Fruit fly (Drosophila melanogaster): ENCODE measurements around the gene CG8661.
A peak's percentile ranks its signal among the peaks of the same experiment; 100 is the strongest.

CG8661 gene

DNA sequence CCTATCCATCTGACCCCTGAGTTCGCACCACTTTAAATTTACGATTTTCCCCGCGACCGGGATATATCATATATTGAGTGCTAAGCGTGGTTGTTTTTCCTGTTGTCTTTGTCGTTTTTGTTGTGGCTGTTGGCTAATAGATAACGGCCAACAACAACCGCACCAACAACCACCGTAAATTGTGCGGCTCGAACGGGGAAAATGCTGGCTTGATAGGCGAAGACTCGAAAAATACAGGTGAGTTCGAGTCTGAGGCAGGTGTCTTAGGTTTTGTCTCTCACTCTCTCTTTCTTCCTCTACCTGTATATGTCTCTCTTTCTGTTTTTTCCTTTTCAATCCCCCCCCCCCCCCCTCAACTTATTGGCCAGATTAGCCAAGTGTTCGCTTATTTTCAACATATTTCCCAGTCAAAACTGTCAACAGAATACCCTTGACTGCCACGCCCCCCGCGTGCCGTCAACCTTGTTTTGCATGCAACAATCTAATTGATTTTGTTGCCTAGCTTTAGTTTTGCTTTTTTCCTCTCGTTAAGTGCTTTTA is 32.5 kb upstream of the CG8661 start (continued):
- TF ChIP-seq Kr (GFP tag; optimal IDR thresholded peaks at IDR 0.05) (no peak), ap (GFP tag; IDR thresholded peaks at IDR 0.05) (no peak), ttk (GFP tag; IDR thresholded peaks at IDR 0.05) (no peak), Atf-2 (GFP tag; optimal IDR thresholded peaks at IDR 0.05) (no peak), unc-4 (GFP tag; IDR thresholded peaks at IDR 0.05; ENCODE audit: partially characterized antibody) (no peak), stwl (tag; optimal IDR thresholded peaks at IDR 0.05) (no peak), D (optimal IDR thresholded peaks at IDR 0.05) (no peak), D (GFP tag; optimal IDR thresholded peaks at IDR 0.05) (no peak), CG3163 (GFP tag; optimal IDR thresholded peaks at IDR 0.05) (no peak), Jarid2 (GFP tag; optimal IDR thresholded peaks at IDR 0.05) (no peak), CG16813 (GFP tag; IDR thresholded peaks at IDR 0.05; ENCODE audit: partially characterized antibody) (no peak), trem (tag; optimal IDR thresholded peaks at IDR 0.05) (no peak)

- TF ChIP-seq Dll (GFP tag; IDR thresholded peaks at IDR 0.05; ENCODE audit: partially characterized antibody) = no peak
- TF ChIP-seq CG4360 (GFP tag; IDR thresholded peaks at IDR 0.05) = peak; percentile 94
- peak; percentile 52 for TF ChIP-seq CG11504 (tag; optimal IDR thresholded peaks at IDR 0.05)
These were observed 31.3 kb upstream of the CG8661 start for dm6 chrX:17315566-17315965.

DNA sequence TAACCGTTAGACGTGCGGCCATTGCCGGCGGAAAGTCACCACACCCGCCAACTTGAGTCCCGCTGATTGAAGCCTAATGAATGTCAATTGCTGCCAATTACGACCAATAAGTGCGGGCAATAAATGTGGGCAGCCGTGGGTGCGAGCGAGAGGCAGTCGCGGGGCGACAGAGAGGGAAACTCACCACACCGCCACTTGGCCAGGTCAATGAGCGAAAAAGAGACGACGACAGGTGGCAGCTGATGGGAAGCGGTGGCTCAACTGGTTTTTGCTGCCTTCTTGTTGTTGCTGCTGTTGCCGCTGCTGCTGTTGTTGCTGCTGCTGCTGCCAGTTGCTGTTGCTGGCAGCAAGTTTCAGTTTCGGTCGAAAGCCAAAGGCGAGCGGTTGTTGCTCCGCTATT is 29.9 kb upstream of the CG8661 start, which contains the start of gene B-H2:
Gene B-H2, plus strand, starts transcription at position 369 of the 400 bp plus-strand sequence.
- TF ChIP-seq CG4820 (GFP tag; optimal IDR thresholded peaks at IDR 0.05) (no peak), B-H2 (GFP tag; optimal IDR thresholded peaks at IDR 0.05) (peak; percentile 54), CG17328 (GFP tag; IDR thresholded peaks at IDR 0.05) (no peak), Rfx (GFP tag; IDR thresholded peaks at IDR 0.05) (no peak), Blimp-1 (GFP tag; optimal IDR thresholded peaks at IDR 0.05) (no peak), Abd-B (GFP tag; optimal IDR thresholded peaks at IDR 0.05) (peak; percentile 19), Trl (optimal IDR thresholded peaks at IDR 0.05) (no peak), Trl (GFP tag; optimal IDR thresholded peaks at IDR 0.05) (no peak), Xrp1 (GFP tag; IDR thresholded peaks at IDR 0.05) (no peak), abd-A (tag; optimal IDR thresholded peaks at IDR 0.05) (peak; percentile 16), CG12104 (GFP tag; optimal IDR thresholded peaks at IDR 0.05) (no peak), CG7987 (GFP tag; optimal IDR thresholded peaks at IDR 0.05) (no peak), gem (tag; optimal IDR thresholded peaks at IDR 0.05) (no peak), CG8478 (optimal IDR thresholded peaks at IDR 0.05) (peak; percentile 85), CG14050 (GFP tag; IDR thresholded peaks at IDR 0.05) (no peak), Tbp (GFP tag; optimal IDR thresholded peaks at IDR 0.05) (no peak), tna (GFP tag; IDR thresholded peaks at IDR 0.05; ENCODE audit: partially characterized antibody) (no peak), p53 (GFP tag; optimal IDR thresholded peaks at IDR 0.05) (no peak), CG12071 (GFP tag; optimal IDR thresholded peaks at IDR 0.05) (no peak), repo (GFP tag; optimal IDR thresholded peaks at IDR 0.05) (no peak), Jarid2 (GFP tag; optimal IDR thresholded peaks at IDR 0.05) (peak; percentile 70), vvl (GFP tag; IDR thresholded peaks at IDR 0.05) (0 out of 2 replicates have a peak, but pooled peaks have one; percentile 19), otp (GFP tag; IDR thresholded peaks at IDR 0.05) (0 out of 3 replicates have a peak, but pooled peaks have one; percentile 46), cwo (GFP tag; optimal IDR thresholded peaks at IDR 0.05) (no peak), ERR (GFP tag; optimal IDR thresholded peaks at IDR 0.05) (no peak), Scr (GFP tag; IDR thresholded peaks at IDR 0.05; ENCODE audit: partially characterized antibody) (no peak), Mad (GFP tag; optimal IDR thresholded peaks at IDR 0.05) (no peak), exex (tag; optimal IDR thresholded peaks at IDR 0.05) (no peak), chinmo (GFP tag; IDR thresholded peaks at IDR 0.05; ENCODE audit: partially characterized antibody) (0 out of 4 replicates have a peak, but pooled peaks have one; percentile 37), klu (GFP tag; IDR thresholded peaks at IDR 0.05) (no peak), nmo (GFP tag; optimal IDR thresholded peaks at IDR 0.05) (no peak), Doc2 (GFP tag; IDR thresholded peaks at IDR 0.05) (no peak), CG3163 (GFP tag; optimal IDR thresholded peaks at IDR 0.05) (no peak), gt (GFP tag; IDR thresholded peaks at IDR 0.05) (no peak), CG30431 (GFP tag; optimal IDR thresholded peaks at IDR 0.05) (no peak), chm (GFP tag; IDR thresholded peaks at IDR 0.05) (no peak)
